Worm (Caenorhabditis elegans): ENCODE measurements around the gene F44E7.9.

Gene F44E7.9

ce11 chrV:5822968-5823367, 31.9 kb downstream of the F44E7.9 start (continued):
- TF ChIP-seq nhr-23 (tag; optimal IDR thresholded peaks at IDR 0.05) (no peak), crh-2 (tag; optimal IDR thresholded peaks at IDR 0.05) (peak; percentile 55), sma-3 (GFP tag; optimal IDR thresholded peaks at IDR 0.05) (peak; percentile 90), ceh-16 (tag; optimal IDR thresholded peaks at IDR 0.05) (no peak), blmp-1 (tag; optimal IDR thresholded peaks at IDR 0.05; ENCODE audit: insufficient read depth) (peak; percentile 91), sem-4 (tag; optimal IDR thresholded peaks at IDR 0.05) (no peak), fos-1 (tag; optimal IDR thresholded peaks at IDR 0.05) (peak; percentile 91), egl-27 (tag; optimal IDR thresholded peaks at IDR 0.05) (peak; percentile 77), unc-39 (tag; optimal IDR thresholded peaks at IDR 0.05) (no peak), peb-1 (tag; optimal IDR thresholded peaks at IDR 0.05) (no peak), Y55F3AM.14 (GFP tag; optimal IDR thresholded peaks at IDR 0.05) (no peak), nhr-77 (tag; optimal IDR thresholded peaks at IDR 0.05) (no peak), ama-1 (optimal IDR thresholded peaks at IDR 0.05) (no peak)

DNA sequence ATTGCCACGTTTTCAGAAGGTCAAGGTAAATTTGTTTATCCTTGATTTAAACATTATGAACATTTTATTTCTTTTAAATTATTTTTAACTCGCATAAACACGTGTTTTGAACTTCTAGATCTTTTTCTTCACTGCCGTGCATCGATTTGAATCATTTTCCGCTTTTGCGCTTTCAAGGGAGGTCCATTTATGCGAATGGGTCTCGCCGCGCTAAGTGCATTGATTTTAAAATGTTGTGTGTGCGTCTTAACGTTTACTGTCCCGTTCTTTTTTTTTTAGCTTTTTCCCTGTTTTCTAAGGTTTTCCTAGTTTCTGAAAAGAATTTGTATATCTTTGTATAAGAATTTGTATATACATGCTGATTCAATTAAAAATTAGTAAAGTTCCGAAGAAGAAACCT, 34.4 kb downstream of the F44E7.9 start:
- no peak for TF ChIP-seq mab-5 (tag; optimal IDR thresholded peaks at IDR 0.05)
- no peak for TF ChIP-seq lin-39 (tag; optimal IDR thresholded peaks at IDR 0.05)
- no peak for TF ChIP-seq blmp-1 (tag; optimal IDR thresholded peaks at IDR 0.05; ENCODE audit: insufficient read depth)
- TF ChIP-seq ceh-16 (tag; optimal IDR thresholded peaks at IDR 0.05): no peak
- TF ChIP-seq nhr-25 (tag; optimal IDR thresholded peaks at IDR 0.05): no peak
- TF ChIP-seq sem-4 (tag; optimal IDR thresholded peaks at IDR 0.05): no peak
- TF ChIP-seq ama-1 (optimal IDR thresholded peaks at IDR 0.05): no peak
- no peak for TF ChIP-seq unc-55 (GFP tag; optimal IDR thresholded peaks at IDR 0.05)
- TF ChIP-seq sma-9 (GFP tag; optimal IDR thresholded peaks at IDR 0.05): no peak
- TF ChIP-seq sma-9 (tag; optimal IDR thresholded peaks at IDR 0.05): no peak
- TF ChIP-seq elt-3 (tag; optimal IDR thresholded peaks at IDR 0.05): no peak
- no peak for TF ChIP-seq zag-1 (tag; optimal IDR thresholded peaks at IDR 0.05)
- TF ChIP-seq nhr-23 (tag; optimal IDR thresholded peaks at IDR 0.05): no peak
- no peak for TF ChIP-seq nhr-129 (tag; optimal IDR thresholded peaks at IDR 0.05)
- TF ChIP-seq nhr-237 (tag; optimal IDR thresholded peaks at IDR 0.05): no peak
- no peak for TF ChIP-seq nhr-77 (tag; optimal IDR thresholded peaks at IDR 0.05)
- TF ChIP-seq Y55F3AM.14 (GFP tag; optimal IDR thresholded peaks at IDR 0.05): no peak
- TF ChIP-seq skn-1 (tag; optimal IDR thresholded peaks at IDR 0.05): no peak
- TF ChIP-seq unc-39 (tag; optimal IDR thresholded peaks at IDR 0.05): no peak
- TF ChIP-seq R02D3.7 (tag; optimal IDR thresholded peaks at IDR 0.05): no peak

- TF ChIP-seq dmd-4 (tag; optimal IDR thresholded peaks at IDR 0.05) (no peak), ama-1 (optimal IDR thresholded peaks at IDR 0.05) (no peak), nhr-129 (tag; optimal IDR thresholded peaks at IDR 0.05) (no peak), egl-27 (tag; optimal IDR thresholded peaks at IDR 0.05) (no peak), alr-1 (tag; optimal IDR thresholded peaks at IDR 0.05) (no peak)
These were observed 35.6 kb downstream of the F44E7.9 start, which contains the start of gene let-418 for ce11 chrV:5826592-5826991. Gene let-418, plus strand, starts transcription at chrV:5826833.

ce11 chrV:5831253-5831652, 40.2 kb downstream of the F44E7.9 start:
- TF ChIP-seq C34F6.9 (tag; optimal IDR thresholded peaks at IDR 0.05) (no peak), nhr-23 (tag; optimal IDR thresholded peaks at IDR 0.05) (no peak)

DNA sequence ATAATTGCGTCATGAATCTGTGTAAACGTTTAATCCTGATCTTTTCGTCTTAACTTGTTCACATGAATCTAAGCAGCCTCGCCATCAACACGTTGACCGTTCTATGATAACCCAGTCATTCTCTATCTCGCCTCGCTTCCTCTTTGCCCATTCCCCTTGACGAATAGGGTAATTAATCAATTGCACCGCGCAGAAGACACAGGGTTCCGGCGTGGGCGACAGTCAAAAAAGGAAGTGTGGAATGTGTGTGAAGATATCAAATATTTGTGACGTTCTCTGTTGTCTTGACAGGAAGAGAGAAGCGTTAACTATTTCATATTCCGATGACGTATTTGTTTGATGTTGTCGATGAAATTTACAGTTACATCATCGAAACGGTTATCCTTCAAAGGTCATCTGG, 41.8 kb downstream of the F44E7.9 start:
- TF ChIP-seq egl-27 (tag; optimal IDR thresholded peaks at IDR 0.05) (peak; percentile 50), mdl-1 (tag; optimal IDR thresholded peaks at IDR 0.05) (no peak), mab-5 (tag; optimal IDR thresholded peaks at IDR 0.05) (peak; percentile 47), elt-1 (tag; optimal IDR thresholded peaks at IDR 0.05) (no peak), Y55F3AM.14 (GFP tag; optimal IDR thresholded peaks at IDR 0.05) (peak; percentile 55), sma-9 (GFP tag; optimal IDR thresholded peaks at IDR 0.05) (peak; percentile 85), sma-9 (tag; optimal IDR thresholded peaks at IDR 0.05) (no peak), lin-13 (GFP tag; optimal IDR thresholded peaks at IDR 0.05) (no peak), peb-1 (tag; optimal IDR thresholded peaks at IDR 0.05) (no peak), ceh-16 (tag; optimal IDR thresholded peaks at IDR 0.05) (no peak), sma-3 (GFP tag; optimal IDR thresholded peaks at IDR 0.05) (peak; percentile 89), snpc-4 (tag; optimal IDR thresholded peaks at IDR 0.05) (no peak), nhr-10 (tag; optimal IDR thresholded peaks at IDR 0.05) (no peak), blmp-1 (tag; optimal IDR thresholded peaks at IDR 0.05; ENCODE audit: insufficient read depth) (peak; percentile 70), mbf-1 (tag; optimal IDR thresholded peaks at IDR 0.05) (no peak), crh-2 (tag; optimal IDR thresholded peaks at IDR 0.05) (peak; percentile 23), sem-4 (tag; optimal IDR thresholded peaks at IDR 0.05) (peak; percentile 8), nhr-129 (tag; optimal IDR thresholded peaks at IDR 0.05) (peak; percentile 33), fos-1 (tag; optimal IDR thresholded peaks at IDR 0.05) (peak; percentile 12), ama-1 (optimal IDR thresholded peaks at IDR 0.05) (no peak), nhr-21 (tag; optimal IDR thresholded peaks at IDR 0.05) (peak; percentile 94), lin-39 (tag; optimal IDR thresholded peaks at IDR 0.05) (no peak), dmd-4 (tag; optimal IDR thresholded peaks at IDR 0.05) (no peak), ztf-4 (tag; optimal IDR thresholded peaks at IDR 0.05) (no peak), nhr-25 (tag; optimal IDR thresholded peaks at IDR 0.05) (peak; percentile 93)

Data from whole organism, L2 larva.